Fruit fly (Drosophila melanogaster): ENCODE results near the gene Taf4.

Taf4 gene

dm6 chr3L:16164150-16165039 lies 51.4 kb downstream of the Taf4 start, which contains the start of gene CG5151 (continued):
- 0 out of 2 replicates have a peak, but pooled peaks have one; percentile 10 for TF ChIP-seq CG14441 (GFP tag; IDR thresholded peaks at IDR 0.05)
- TF ChIP-seq ATbp (GFP tag; optimal IDR thresholded peaks at IDR 0.05): no peak
- TF ChIP-seq mld (GFP tag; IDR thresholded peaks at IDR 0.05; ENCODE audit: partially characterized antibody): peak; percentile 84; the same call in 2 of the 3 replicates
- no peak for TF ChIP-seq lov (optimal IDR thresholded peaks at IDR 0.05)
- no peak for TF ChIP-seq lov (GFP tag; IDR thresholded peaks at IDR 0.05)
- TF ChIP-seq gcm (GFP tag; optimal IDR thresholded peaks at IDR 0.05): peak; percentile 0
- TF ChIP-seq Atf6 (GFP tag; IDR thresholded peaks at IDR 0.05): 0 out of 2 replicates have a peak, but pooled peaks have one; percentile 29
- TF ChIP-seq sqz (GFP tag; optimal IDR thresholded peaks at IDR 0.05): peak; percentile 4
- TF ChIP-seq CG4707 (GFP tag; optimal IDR thresholded peaks at IDR 0.05): peak; percentile 45
- peak; percentile 36 for TF ChIP-seq CG12659 (GFP tag; optimal IDR thresholded peaks at IDR 0.05)
- peak; percentile 28 for TF ChIP-seq lbe (GFP tag; optimal IDR thresholded peaks at IDR 0.05)
- TF ChIP-seq Rfx (GFP tag; IDR thresholded peaks at IDR 0.05): peak; percentile 44; the same call in 1 of the 2 replicates
- no peak for TF ChIP-seq H2.0 (GFP tag; IDR thresholded peaks at IDR 0.05)
- TF ChIP-seq CG15073 (GFP tag; optimal IDR thresholded peaks at IDR 0.05): no peak
- TF ChIP-seq CG33213 (GFP tag; optimal IDR thresholded peaks at IDR 0.05): no peak
- TF ChIP-seq H15 (GFP tag; IDR thresholded peaks at IDR 0.05): no peak
- no peak for TF ChIP-seq unpg (GFP tag; optimal IDR thresholded peaks at IDR 0.05)
- peak; percentile 17 for TF ChIP-seq Hmr (GFP tag; optimal IDR thresholded peaks at IDR 0.05)
- TF ChIP-seq CG15269 (tag; optimal IDR thresholded peaks at IDR 0.05): no peak
- TF ChIP-seq inv (GFP tag; IDR thresholded peaks at IDR 0.05; ENCODE audit: partially characterized antibody): peak; percentile 43
- TF ChIP-seq CG4328 (GFP tag; optimal IDR thresholded peaks at IDR 0.05): no peak
- TF ChIP-seq CG16863 (GFP tag; optimal IDR thresholded peaks at IDR 0.05): no peak
- TF ChIP-seq MESR4 (GFP tag; optimal IDR thresholded peaks at IDR 0.05): no peak
- TF ChIP-seq CG6175 (GFP tag; IDR thresholded peaks at IDR 0.05): no peak
- TF ChIP-seq CG31224 (GFP tag; IDR thresholded peaks at IDR 0.05): no peak
- TF ChIP-seq Oaz (GFP tag; IDR thresholded peaks at IDR 0.05): no peak
- no peak for TF ChIP-seq CG1603 (tag; optimal IDR thresholded peaks at IDR 0.05)
- no peak for TF ChIP-seq toy (GFP tag; IDR thresholded peaks at IDR 0.05)
- peak; percentile 60; the same call in 1 of the 2 replicates for TF ChIP-seq CG32532 (GFP tag; IDR thresholded peaks at IDR 0.05)
- TF ChIP-seq BtbVII (GFP tag; optimal IDR thresholded peaks at IDR 0.05): peak; percentile 40
- no peak; the same call in 2 of the 3 replicates for TF ChIP-seq knrl (GFP tag; IDR thresholded peaks at IDR 0.05; ENCODE audit: partially characterized antibody)
- TF ChIP-seq CG1602 (GFP tag; optimal IDR thresholded peaks at IDR 0.05): no peak
- no peak for TF ChIP-seq chn (GFP tag; optimal IDR thresholded peaks at IDR 0.05)
- peak; percentile 36 for TF ChIP-seq CG3281 (GFP tag; optimal IDR thresholded peaks at IDR 0.05)
- TF ChIP-seq Doc3 (GFP tag; IDR thresholded peaks at IDR 0.05; ENCODE audit: partially characterized antibody): peak; percentile 44; the same call in 1 of the 3 replicates
- TF ChIP-seq Bdp1 (GFP tag; optimal IDR thresholded peaks at IDR 0.05): no peak
- no peak for TF ChIP-seq CG13894 (tag; optimal IDR thresholded peaks at IDR 0.05)
- TF ChIP-seq wdn (GFP tag; IDR thresholded peaks at IDR 0.05): peak; percentile 33; the same call in 1 of the 2 replicates
- peak; percentile 62 for TF ChIP-seq CG6765 (GFP tag; optimal IDR thresholded peaks at IDR 0.05)
- TF ChIP-seq E2f1 (GFP tag; IDR thresholded peaks at IDR 0.05): no peak
- no peak for TF ChIP-seq CG15479 (GFP tag; optimal IDR thresholded peaks at IDR 0.05)
- TF ChIP-seq br (optimal IDR thresholded peaks at IDR 0.05): no peak
- no peak for TF ChIP-seq CG18619 (GFP tag; optimal IDR thresholded peaks at IDR 0.05)
- no peak for TF ChIP-seq Mrtf (GFP tag; IDR thresholded peaks at IDR 0.05)
- TF ChIP-seq tap (tag; optimal IDR thresholded peaks at IDR 0.05): no peak
- TF ChIP-seq trh (GFP tag; optimal IDR thresholded peaks at IDR 0.05): no peak
- peak; percentile 27 for TF ChIP-seq Dek (tag; optimal IDR thresholded peaks at IDR 0.05)
- no peak for TF ChIP-seq GATAe (GFP tag; conservative IDR thresholded peaks at IDR 0.05)
- TF ChIP-seq Abd-B (GFP tag; optimal IDR thresholded peaks at IDR 0.05): no peak

All from whole organism, embryonic.